Fruit fly (Drosophila melanogaster) whole organism, prepupa: Measurements from ENCODE around the gene capt.

ENCODE experiments used
- Hr4 ChIP-seq: fragments of 200-800 bp; sonication (Bioruptor generic); optimal IDR thresholded peaks from 3 replicates; lab custom pipeline; 2016; ENCODE audit warnings: missing biosample characterization, missing genetic modification characterization
- OdsH ChIP-seq: fragments of 200-800 bp; sonication (Bioruptor generic); optimal IDR thresholded peaks from 3 replicates; lab custom pipeline; 2016; ENCODE audit warnings: missing biosample characterization, missing genetic modification characterization

dm6 chr2L:1116661-1117322, 41.3 kb downstream of the capt start:
- TF ChIP-seq OdsH (GFP tag; lab: Kevin White, UChicago): no peak
- TF ChIP-seq Hr4 (GFP tag; lab: Kevin White, UChicago): no peak
